Worm (Caenorhabditis elegans): ENCODE results near the gene clec-213.

DNA sequence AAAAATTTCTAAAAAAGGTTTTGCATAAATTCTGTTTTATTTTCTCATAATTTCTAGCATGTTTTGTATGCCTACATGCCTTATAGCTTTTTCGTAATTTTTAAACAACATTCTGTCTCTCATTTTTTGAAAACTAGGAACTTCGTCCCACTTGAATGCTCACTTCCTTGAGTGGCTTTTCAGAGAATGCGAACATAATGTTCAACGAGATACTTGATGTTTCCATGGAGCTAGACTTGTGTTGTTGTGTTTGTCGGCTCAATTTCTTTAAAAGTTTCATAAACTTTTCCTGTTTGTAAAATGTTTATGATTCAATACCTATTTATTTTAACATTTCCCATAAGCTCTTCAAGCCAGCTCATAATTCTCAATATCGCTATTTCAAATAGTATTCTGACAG is at the start of gene clec-213:
- TF ChIP-seq ccch-3 (GFP tag; optimal IDR thresholded peaks at IDR 0.05) (no peak), bed-2 (GFP tag; IDR thresholded peaks at IDR 0.05) (no peak), hmg-1.2 (GFP tag; IDR thresholded peaks at IDR 0.05) (no peak)
